Worm (Caenorhabditis elegans) whole organism, L2 larva: Measurements from ENCODE around the gene swsn-4.
A peak's percentile ranks its signal among the peaks of the same experiment; 100 is the strongest.

ENCODE experiments used
- F13H6.1 ChIP-seq: sonication (generic microtip); optimal IDR thresholded peaks from 2 replicates; lab custom pipeline; 2016; ENCODE audit warnings: missing genetic modification characterization, missing compliant biosample characterization
- R02D3.7 ChIP-seq: fragments of 150-350 bp; optimal IDR thresholded peaks from 2 replicates; lab custom pipeline; 2014; ENCODE audit warnings: missing biosample characterization, missing genetic modification characterization
- Y55F3AM.14 ChIP-seq: fragments of 200-800 bp; sonication (Bioruptor generic); optimal IDR thresholded peaks from 2 replicates; lab custom pipeline; 2018; ENCODE audit warnings: mild to moderate bottlenecking, missing genetic modification characterization, missing compliant biosample characterization
- ZK546.5 ChIP-seq: sonication (generic microtip); optimal IDR thresholded peaks from 2 replicates; lab custom pipeline; 2017; ENCODE audit warnings: missing biosample characterization, missing genetic modification characterization
- alr-1 ChIP-seq: fragments of 150-350 bp; optimal IDR thresholded peaks from 2 replicates; lab custom pipeline; 2014; ENCODE audit warnings: missing biosample characterization, missing genetic modification characterization
- aly-2 ChIP-seq: fragments of 150-350 bp; optimal IDR thresholded peaks from 2 replicates; lab custom pipeline; 2014; ENCODE audit warnings: missing biosample characterization, missing genetic modification characterization
- ceh-16 ChIP-seq: fragments of 150-350 bp; optimal IDR thresholded peaks from 2 replicates; lab custom pipeline; 2014; ENCODE audit warnings: missing biosample characterization, missing genetic modification characterization
- ceh-82 ChIP-seq: fragments of 150-350 bp; optimal IDR thresholded peaks from 2 replicates; lab custom pipeline; 2014; ENCODE audit warnings: missing biosample characterization, missing genetic modification characterization
- crh-2 ChIP-seq: sonication (generic microtip); optimal IDR thresholded peaks from 2 replicates; lab custom pipeline; 2017; ENCODE audit warnings: missing biosample characterization, missing genetic modification characterization
- dmd-4 ChIP-seq: sonication (generic microtip); optimal IDR thresholded peaks from 2 replicates; lab custom pipeline; 2017; ENCODE audit warnings: missing biosample characterization, missing genetic modification characterization
- egl-27 ChIP-seq: sonication (generic microtip); optimal IDR thresholded peaks from 3 replicates; lab custom pipeline; 2017; ENCODE audit warnings: missing biosample characterization, missing genetic modification reagents, missing genetic modification characterization
- elt-1 ChIP-seq: fragments of 150-350 bp; optimal IDR thresholded peaks from 2 replicates; lab custom pipeline; 2014; ENCODE audit warnings: missing biosample characterization, missing genetic modification characterization
- elt-3 ChIP-seq: sonication (generic microtip); optimal IDR thresholded peaks from 2 replicates; lab custom pipeline; 2017; ENCODE audit warnings: missing biosample characterization, missing genetic modification characterization
- fos-1 ChIP-seq: fragments of 150-350 bp; optimal IDR thresholded peaks from 2 replicates; lab custom pipeline; 2014; ENCODE audit warnings: missing biosample characterization, missing genetic modification characterization
- gmeb-1 ChIP-seq: fragments of 150-350 bp; optimal IDR thresholded peaks from 2 replicates; lab custom pipeline; 2014; ENCODE audit warnings: missing biosample characterization, missing genetic modification characterization
- lin-11 ChIP-seq: fragments of 150-350 bp; sonication (generic microtip); optimal IDR thresholded peaks from 2 replicates; lab custom pipeline; 2014; ENCODE audit warnings: missing biosample characterization, missing genetic modification characterization, inconsistent platforms, mixed read lengths
- lin-13 ChIP-seq: fragments of 150-350 bp; optimal IDR thresholded peaks from 2 replicates; lab custom pipeline; 2014; ENCODE audit warnings: missing biosample characterization, missing genetic modification reagents, missing genetic modification characterization
- lin-39 ChIP-seq: fragments of 150-350 bp; optimal IDR thresholded peaks from 2 replicates; lab custom pipeline; 2014; ENCODE audit warnings: missing biosample characterization, missing genetic modification reagents, missing genetic modification characterization
- lsy-2 ChIP-seq, 2 experiments: fragments of 150-350 bp in 1 of 2; sonication (generic microtip) in 1 of 2; optimal IDR thresholded peaks; 2 replicates each; lab custom pipeline; 2014 to 2017; ENCODE audit warnings: missing biosample characterization in 2 of 2, missing genetic modification characterization in 2 of 2
- mbf-1 ChIP-seq: sonication (generic microtip); optimal IDR thresholded peaks from 2 replicates; lab custom pipeline; 2017; ENCODE audit warnings: missing biosample characterization, missing genetic modification characterization
- mdl-1 ChIP-seq, 2 experiments: fragments of 150-350 bp in 1 of 2; sonication (generic microtip) in 1 of 2; optimal IDR thresholded peaks; 2 replicates each; lab custom pipeline; 2017; ENCODE audit warnings: missing biosample characterization in 2 of 2, missing genetic modification characterization in 2 of 2
- nhr-10 ChIP-seq: sonication (generic microtip); optimal IDR thresholded peaks from 2 replicates; lab custom pipeline; 2017; ENCODE audit warnings: missing biosample characterization, missing genetic modification characterization
- nhr-11 ChIP-seq: fragments of 150-350 bp; optimal IDR thresholded peaks from 2 replicates; lab custom pipeline; 2014; ENCODE audit warnings: missing biosample characterization, missing genetic modification characterization
- nhr-12 ChIP-seq: fragments of 150-350 bp; optimal IDR thresholded peaks from 2 replicates; lab custom pipeline; 2014; ENCODE audit warnings: missing biosample characterization, missing genetic modification characterization
- nhr-129 ChIP-seq: fragments of 150-350 bp; optimal IDR thresholded peaks from 2 replicates; lab custom pipeline; 2014; ENCODE audit warnings: missing biosample characterization, missing genetic modification characterization
- nhr-21 ChIP-seq: fragments of 150-350 bp; optimal IDR thresholded peaks from 2 replicates; lab custom pipeline; 2014; ENCODE audit warnings: missing biosample characterization, missing genetic modification characterization
- nhr-23 ChIP-seq: fragments of 150-350 bp; optimal IDR thresholded peaks from 2 replicates; lab custom pipeline; 2014; ENCODE audit warnings: missing biosample characterization, missing genetic modification reagents, missing genetic modification characterization
- nhr-237 ChIP-seq: fragments of 150-350 bp; optimal IDR thresholded peaks from 2 replicates; lab custom pipeline; 2014; ENCODE audit warnings: missing biosample characterization, missing genetic modification characterization
- nhr-25 ChIP-seq: fragments of 150-350 bp; sonication (generic microtip); optimal IDR thresholded peaks from 3 replicates; lab custom pipeline; 2014; ENCODE audit warnings: missing biosample characterization, missing genetic modification characterization
- nhr-6 ChIP-seq: fragments of 150-350 bp; optimal IDR thresholded peaks from 2 replicates; lab custom pipeline; 2014; ENCODE audit warnings: missing biosample characterization, missing genetic modification characterization
- nhr-77 ChIP-seq: fragments of 150-350 bp; optimal IDR thresholded peaks from 2 replicates; lab custom pipeline; 2014; ENCODE audit warnings: missing biosample characterization, missing genetic modification characterization
- peb-1 ChIP-seq: fragments of 150-350 bp; optimal IDR thresholded peaks from 2 replicates; lab custom pipeline; 2014; ENCODE audit warnings: missing biosample characterization, missing genetic modification characterization
- sem-4 ChIP-seq: fragments of 150-350 bp; optimal IDR thresholded peaks from 2 replicates; lab custom pipeline; 2014; ENCODE audit warnings: missing biosample characterization, missing genetic modification reagents, missing genetic modification characterization
- skn-1 ChIP-seq: sonication (generic microtip); optimal IDR thresholded peaks from 2 replicates; lab custom pipeline; 2017; ENCODE audit warnings: missing biosample characterization, missing genetic modification characterization
- sma-9 ChIP-seq, 2 experiments: fragments of 150-350 bp in 1 of 2; sonication (generic microtip) in 1 of 2; optimal IDR thresholded peaks; 2 replicates each; lab custom pipeline; 2014 to 2016; ENCODE audit warnings: missing genetic modification characterization in 2 of 2, mild to moderate bottlenecking in 1 of 2, missing biosample characterization in 1 of 2, missing compliant biosample characterization in 1 of 2, missing genetic modification reagents in 1 of 2, moderate library complexity in 1 of 2
- snpc-4 ChIP-seq: fragments of 150-350 bp; optimal IDR thresholded peaks from 2 replicates; lab custom pipeline; 2014; ENCODE audit warnings: missing biosample characterization, missing genetic modification characterization
- unc-39 ChIP-seq: fragments of 150-350 bp; optimal IDR thresholded peaks from 2 replicates; lab custom pipeline; 2014; ENCODE audit warnings: missing biosample characterization, missing genetic modification characterization
- unc-55 ChIP-seq: fragments of 150-350 bp; sonication (generic microtip); optimal IDR thresholded peaks from 3 replicates; lab custom pipeline; 2014; ENCODE audit warnings: missing biosample characterization, missing genetic modification reagents, missing genetic modification characterization
- zag-1 ChIP-seq: fragments of 150-350 bp; optimal IDR thresholded peaks from 2 replicates; lab custom pipeline; 2014; ENCODE audit warnings: missing biosample characterization, missing genetic modification characterization
- ztf-1 ChIP-seq: fragments of 200-800 bp; sonication (Bioruptor generic); conservative IDR thresholded peaks from 2 replicates; pipeline ENCODE4 v1.3.6; 2022; ENCODE audit warnings: missing genetic modification characterization, missing compliant biosample characterization
- ztf-11 ChIP-seq: sonication (generic microtip); optimal IDR thresholded peaks from 2 replicates; lab custom pipeline; 2017; ENCODE audit warnings: missing biosample characterization, missing genetic modification characterization

Gene swsn-4

DNA sequence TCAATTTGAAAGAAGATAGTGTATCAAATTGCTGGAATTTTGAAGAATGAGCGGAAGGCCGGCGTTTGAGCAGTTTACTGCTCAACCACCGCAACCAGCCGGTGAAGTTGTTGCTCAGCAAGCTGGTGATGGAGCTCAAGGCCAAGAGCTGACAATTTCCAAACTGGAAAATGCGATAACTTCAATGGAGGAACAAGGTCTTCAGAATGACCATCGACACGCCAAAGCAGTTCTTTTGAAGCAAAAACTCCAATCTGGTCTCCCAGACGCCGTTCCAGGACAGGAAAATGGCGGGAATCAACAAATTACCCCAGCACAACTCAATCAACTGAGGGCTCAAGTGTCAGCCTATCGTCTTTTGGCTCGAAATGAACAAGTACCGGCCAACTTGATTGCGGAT lies 204 bp downstream of the swsn-4 start:
- no peak for TF ChIP-seq nhr-77 (tag; lab: Kevin White, UChicago)
- TF ChIP-seq crh-2 (tag; lab: Kevin White, UChicago), result no peak
- TF ChIP-seq sma-9 (GFP tag; optimal IDR thresholded peaks at IDR 0.05; lab: Kevin White, UChicago), result no peak
- no peak for TF ChIP-seq sma-9 (tag; optimal IDR thresholded peaks at IDR 0.05; lab: Kevin White, UChicago)
- TF ChIP-seq snpc-4, result no peak
- no peak for TF ChIP-seq elt-1 (tag; lab: Kevin White, UChicago)
- no peak for TF ChIP-seq nhr-129 (tag; lab: Kevin White, UChicago)
- no peak for TF ChIP-seq nhr-6 (tag; lab: Kevin White, UChicago)
- no peak for TF ChIP-seq nhr-237
- no peak for TF ChIP-seq nhr-12 (tag; lab: Kevin White, UChicago)
- no peak for TF ChIP-seq fos-1 (tag; lab: Kevin White, UChicago)
- no peak for TF ChIP-seq nhr-11 (tag; lab: Kevin White, UChicago)
- TF ChIP-seq ztf-1 (GFP tag; lab: Robert Waterston, UW), result no peak
- TF ChIP-seq skn-1 (tag; lab: Kevin White, UChicago), result no peak
- no peak for TF ChIP-seq elt-3 (tag; lab: Kevin White, UChicago)
- no peak for TF ChIP-seq nhr-25
- TF ChIP-seq, all 48 proteins: peak for 0

- TF ChIP-seq unc-39 (tag; lab: Kevin White, UChicago) (no peak), lsy-2 (tag; optimal IDR thresholded peaks at IDR 0.05; lab: Kevin White, UChicago) (peak in 1 of 2 experiments; percentile 16), nhr-6 (tag; lab: Kevin White, UChicago) (no peak), egl-27 (no peak), unc-55 (peak; percentile 51), F13H6.1 (no peak), ceh-16 (tag; lab: Kevin White, UChicago) (no peak), fos-1 (tag; lab: Kevin White, UChicago) (peak; percentile 8), nhr-129 (tag; lab: Kevin White, UChicago) (peak; percentile 9), Y55F3AM.14 (GFP tag; lab: Kevin White, UChicago) (no peak), zag-1 (no peak), aly-2 (tag; lab: Kevin White, UChicago) (no peak), nhr-21 (tag; lab: Kevin White, UChicago) (no peak)
Observed at ce11 chrIV:11130774-11131173, 5.0 kb downstream of the swsn-4 start.

ce11 chrIV:11131268-11131667 lies 5.4 kb downstream of the swsn-4 start, which contains the start of gene ard-1:
Gene ard-1, plus strand, starts transcription at chrIV:11131279.
- TF ChIP-seq fos-1 (tag; lab: Kevin White, UChicago) (no peak), ztf-11 (tag; lab: Kevin White, UChicago) (no peak), mbf-1 (tag; lab: Kevin White, UChicago) (no peak), R02D3.7 (tag; lab: Kevin White, UChicago) (no peak), snpc-4 (no peak), nhr-21 (tag; lab: Kevin White, UChicago) (no peak), aly-2 (tag; lab: Kevin White, UChicago) (no peak), nhr-237 (no peak), nhr-11 (tag; lab: Kevin White, UChicago) (no peak), elt-3 (tag; lab: Kevin White, UChicago) (no peak)

DNA sequence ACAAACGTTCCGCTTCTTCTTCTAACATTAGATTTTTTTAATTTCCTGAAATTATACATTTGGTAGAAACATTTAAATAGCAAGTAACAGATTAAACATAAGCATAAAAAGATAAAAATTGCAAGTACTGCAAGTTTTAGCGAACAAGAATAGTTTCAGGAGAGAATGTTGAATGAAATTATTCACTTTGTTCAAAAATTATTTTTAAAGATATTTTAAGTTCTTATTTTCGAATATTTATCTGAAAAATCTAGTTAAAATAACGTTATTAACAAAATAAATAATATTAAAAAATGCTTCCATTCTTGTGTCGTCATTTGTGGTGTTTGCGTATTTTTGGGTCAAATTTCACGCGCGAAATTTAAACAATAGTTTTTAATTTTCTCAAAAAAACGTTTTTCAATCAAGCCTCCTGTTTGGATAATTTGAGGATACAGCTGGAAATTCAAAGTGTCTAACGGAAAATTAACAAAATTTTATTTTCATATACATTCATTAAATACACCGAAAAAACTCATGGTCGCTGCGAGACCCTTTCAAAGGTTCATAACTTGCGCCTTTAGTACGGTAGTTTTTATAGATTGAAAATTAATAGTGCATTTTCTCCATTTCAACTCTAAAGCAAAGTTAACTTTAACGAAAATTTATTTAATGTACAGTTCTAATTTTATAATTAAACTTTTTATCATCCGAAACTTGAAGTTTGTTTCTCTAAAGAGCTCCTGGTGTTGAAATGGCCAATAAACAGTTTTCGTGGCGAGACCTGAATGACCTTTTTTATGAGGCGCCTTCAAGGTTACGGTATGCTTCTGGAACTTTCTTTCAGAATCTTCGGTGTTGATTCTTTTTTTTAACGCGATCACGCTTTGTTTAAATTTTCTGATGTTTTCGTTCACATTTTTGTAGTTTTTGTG lies 16.7 kb downstream of the swsn-4 start, which contains the start of gene skih-2:
Gene skih-2, minus strand, starts transcription at position 51 of the 914 bp plus-strand sequence.
- TF ChIP-seq unc-39 (tag; lab: Kevin White, UChicago), result no peak
- no peak for TF ChIP-seq ztf-1 (GFP tag; lab: Robert Waterston, UW)
- no peak for TF ChIP-seq alr-1 (tag; lab: Kevin White, UChicago)
- no peak for TF ChIP-seq nhr-237
- TF ChIP-seq snpc-4, result no peak
- no peak for TF ChIP-seq F13H6.1
- no peak for TF ChIP-seq nhr-12 (tag; lab: Kevin White, UChicago)
- TF ChIP-seq nhr-6 (tag; lab: Kevin White, UChicago), result no peak
- TF ChIP-seq nhr-23, result no peak
- no peak for TF ChIP-seq ztf-11 (tag; lab: Kevin White, UChicago)
- no peak for TF ChIP-seq skn-1 (tag; lab: Kevin White, UChicago)
- TF ChIP-seq Y55F3AM.14 (GFP tag; lab: Kevin White, UChicago), result no peak
- no peak for TF ChIP-seq egl-27
- no peak for TF ChIP-seq ceh-82
- TF ChIP-seq nhr-11 (tag; lab: Kevin White, UChicago), result no peak
- no peak for TF ChIP-seq peb-1 (tag; lab: Kevin White, UChicago)
- no peak for TF ChIP-seq elt-3 (tag; lab: Kevin White, UChicago)
- peak; percentile 14 to 80 for TF ChIP-seq lsy-2 (tag; optimal IDR thresholded peaks at IDR 0.05; lab: Kevin White, UChicago)
- TF ChIP-seq R02D3.7 (tag; lab: Kevin White, UChicago), result no peak
- no peak for TF ChIP-seq mdl-1 (tag; optimal IDR thresholded peaks at IDR 0.05; lab: Kevin White, UChicago)
- no peak for TF ChIP-seq sem-4
- no peak for TF ChIP-seq elt-1 (tag; lab: Kevin White, UChicago)
- no peak for TF ChIP-seq nhr-10 (tag; lab: Kevin White, UChicago)
- TF ChIP-seq lin-11 (tag; lab: Kevin White, UChicago), result no peak
- no peak for TF ChIP-seq dmd-4 (tag; lab: Kevin White, UChicago)
- no peak for TF ChIP-seq lin-39 (tag; lab: Kevin White, UChicago)
- peak; percentile 5 for TF ChIP-seq nhr-25
- peak; percentile 29 for TF ChIP-seq lin-13
- TF ChIP-seq nhr-21 (tag; lab: Kevin White, UChicago), result no peak
- TF ChIP-seq zag-1, result no peak
- no peak for TF ChIP-seq nhr-77 (tag; lab: Kevin White, UChicago)
- TF ChIP-seq nhr-129 (tag; lab: Kevin White, UChicago), result no peak
- TF ChIP-seq ZK546.5 (tag; lab: Kevin White, UChicago), result no peak
- TF ChIP-seq gmeb-1 (tag; lab: Kevin White, UChicago), result peak; percentile 92
